Fruit fly (Drosophila melanogaster): ENCODE measurements around the gene CG1105.

DNA sequence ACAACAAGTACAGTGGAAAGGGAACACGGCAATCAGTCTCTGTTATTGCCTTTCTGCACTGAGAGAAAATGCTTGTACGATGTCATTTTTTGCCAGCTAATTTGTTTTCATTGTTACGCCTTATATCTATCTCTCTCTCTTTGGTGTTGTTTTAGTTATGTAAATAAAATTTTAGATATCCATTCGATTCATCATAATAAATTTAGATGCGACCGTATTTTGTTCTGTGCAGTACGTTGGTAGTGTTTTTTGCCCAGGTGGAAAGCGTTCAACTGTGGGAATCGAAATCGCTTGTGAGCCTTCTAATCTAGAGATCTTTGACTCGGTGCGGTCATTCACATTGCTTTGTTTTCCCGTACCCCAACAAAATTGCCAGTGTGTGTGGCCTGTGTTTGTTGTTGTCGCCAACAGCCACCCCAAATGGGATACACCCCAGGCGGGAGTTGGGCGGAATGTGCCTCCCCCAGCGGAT, 8.8 kb upstream of the CG1105 start:
- TF ChIP-seq dsf (GFP tag; optimal IDR thresholded peaks at IDR 0.05; ENCODE audit: borderline replicate concordance) = peak; percentile 75
- TF ChIP-seq Hr78 (GFP tag; optimal IDR thresholded peaks at IDR 0.05) = no peak
- TF ChIP-seq foxo (GFP tag; optimal IDR thresholded peaks at IDR 0.05) = peak; percentile 86 to 97
- TF ChIP-seq ey (GFP tag; optimal IDR thresholded peaks at IDR 0.05) = peak; percentile 97
- TF ChIP-seq Mio (GFP tag; optimal IDR thresholded peaks at IDR 0.05) = peak; percentile 78
- TF ChIP-seq usp (GFP tag; optimal IDR thresholded peaks at IDR 0.05) = no peak
- peak; percentile 97 for TF ChIP-seq rgr (GFP tag; optimal IDR thresholded peaks at IDR 0.05)
- TF ChIP-seq Abd-B (GFP tag; optimal IDR thresholded peaks at IDR 0.05) = no peak
- no peak for TF ChIP-seq CrebA (GFP tag; optimal IDR thresholded peaks at IDR 0.05; ENCODE audit: borderline replicate concordance)
- peak; percentile 19 for TF ChIP-seq jim (GFP tag; optimal IDR thresholded peaks at IDR 0.05)
- peak; percentile 93 for TF ChIP-seq psq (GFP tag; optimal IDR thresholded peaks at IDR 0.05)
- TF ChIP-seq pan (optimal IDR thresholded peaks at IDR 0.05) = no peak

Measured in whole organism, wandering third instar larva.